Fruit fly (Drosophila melanogaster) whole organism, pupa: ENCODE measurements around the gene CG7115.

Experiments used
- CG10348 ChIP-seq: fragments of 200-800 bp; sonication (Bioruptor generic); IDR thresholded peaks from 2 replicates; pipeline ENCODE4 v1.3.6; 2022; ENCODE audit warnings: missing biosample characterization, missing genetic modification characterization
- CG17806 ChIP-seq: fragments of 200-800 bp; sonication (Bioruptor generic); optimal IDR thresholded peaks from 2 replicates; lab custom pipeline; 2018; ENCODE audit warnings: missing biosample characterization, mild to moderate bottlenecking, missing genetic modification characterization, moderate library complexity
- CG34367 ChIP-seq: fragments of 200-800 bp; sonication (Bioruptor generic); optimal IDR thresholded peaks from 2 replicates; lab custom pipeline; 2018; ENCODE audit warnings: missing biosample characterization, mild to moderate bottlenecking, missing genetic modification characterization
- CG4496 ChIP-seq: fragments of 200-800 bp; sonication (Bioruptor generic); IDR thresholded peaks from 3 replicates; pipeline ENCODE4 v1.3.6; 2022; ENCODE audit warnings: missing biosample characterization, missing genetic modification characterization
- CG8159 ChIP-seq: fragments of 200-800 bp; sonication (Bioruptor generic); optimal IDR thresholded peaks from 3 replicates; lab custom pipeline; 2018; ENCODE audit warnings: missing biosample characterization, mild to moderate bottlenecking, missing genetic modification characterization, moderate library complexity
- CG8301 ChIP-seq: fragments of 200-800 bp; sonication (Bioruptor generic); optimal IDR thresholded peaks from 2 replicates; lab custom pipeline; 2018; ENCODE audit warnings: missing biosample characterization, mild to moderate bottlenecking, missing genetic modification characterization
- CG9948 ChIP-seq: fragments of 200-800 bp; sonication (Bioruptor generic); optimal IDR thresholded peaks from 2 replicates; lab custom pipeline; 2018; ENCODE audit warnings: missing biosample characterization, mild to moderate bottlenecking, missing genetic modification characterization, moderate library complexity
- EcR ChIP-seq: fragments of 200-800 bp; sonication (Bioruptor generic); optimal IDR thresholded peaks from 3 replicates; lab custom pipeline; 2019; ENCODE audit warnings: missing biosample characterization, missing genetic modification characterization, mild to moderate bottlenecking, moderate library complexity, missing genetic modification reagents
- Ets98B ChIP-seq: fragments of 200-800 bp; sonication (Bioruptor generic); IDR thresholded peaks from 2 replicates; pipeline ENCODE4 v1.3.6; 2022; ENCODE audit warnings: missing biosample characterization, missing genetic modification characterization
- Pif1A ChIP-seq: fragments of 200-800 bp; sonication (Bioruptor generic); optimal IDR thresholded peaks from 3 replicates; lab custom pipeline; 2016; ENCODE audit warnings: missing biosample characterization, missing genetic modification characterization
- gl ChIP-seq: fragments of 200-800 bp; sonication (Bioruptor generic); optimal IDR thresholded peaks from 2 replicates; lab custom pipeline; 2018; ENCODE audit warnings: missing biosample characterization, mild to moderate bottlenecking, missing genetic modification characterization

dm6 chr2L:7791356-7791738 lies 29.6 kb upstream of the CG7115 start:
- TF ChIP-seq Ets98B (GFP tag; lab: Robert Waterston, UW) = no peak
- TF ChIP-seq CG9948 (tag; lab: Kevin White, UChicago) = no peak
- TF ChIP-seq CG17806 (tag; lab: Kevin White, UChicago) = no peak
- TF ChIP-seq CG4496 (GFP tag; lab: Robert Waterston, UW) = no peak
- TF ChIP-seq EcR (GFP tag; lab: Kevin White, UChicago) = no peak
- TF ChIP-seq CG10348 (GFP tag; lab: Robert Waterston, UW) = no peak
- no peak for TF ChIP-seq CG8301 (tag; lab: Kevin White, UChicago)
- TF ChIP-seq CG8159 (tag; lab: Kevin White, UChicago) = no peak
- no peak for TF ChIP-seq CG34367 (tag; lab: Kevin White, UChicago)
- no peak for TF ChIP-seq Pif1A (GFP tag; lab: Kevin White, UChicago)
- TF ChIP-seq gl (tag; lab: Kevin White, UChicago) = no peak
